Fruit fly (Drosophila melanogaster) whole organism, embryonic: Measurements from ENCODE around the gene Gnf1.
A peak's percentile ranks its signal among the peaks of the same experiment; 100 is the strongest.

Experiments
- CG32532 ChIP-seq: fragments of 200-800 bp; sonication (Bioruptor generic); IDR thresholded peaks from 2 replicates; pipeline ENCODE4 v1.3.6; 2022; ENCODE audit warnings: missing biosample characterization, missing genetic modification characterization
- CG8478 ChIP-seq: fragments of >200 bp; optimal IDR thresholded peaks from 2 replicates; lab custom pipeline; 2018
- CG9727 ChIP-seq: fragments of 200-800 bp; sonication (Bioruptor generic); optimal IDR thresholded peaks from 3 replicates; lab custom pipeline; 2017; ENCODE audit warnings: missing biosample characterization, mild to moderate bottlenecking, missing genetic modification characterization
- Hmx ChIP-seq: fragments of 200-800 bp; sonication (Bioruptor generic); optimal IDR thresholded peaks from 2 replicates; lab custom pipeline; 2016; ENCODE audit warnings: missing biosample characterization, missing genetic modification characterization
- bab2 ChIP-seq: fragments of 200-800 bp; sonication (Bioruptor generic); optimal IDR thresholded peaks from 2 replicates; lab custom pipeline; 2016; ENCODE audit warnings: missing biosample characterization, missing genetic modification characterization
- ems ChIP-seq: fragments of 200-800 bp; sonication (Bioruptor generic); optimal IDR thresholded peaks from 3 replicates; lab custom pipeline; 2016; ENCODE audit warnings: missing biosample characterization, missing genetic modification characterization
- fd3F ChIP-seq: fragments of 200-800 bp; sonication (Bioruptor generic); optimal IDR thresholded peaks from 2 replicates; lab custom pipeline; 2018; ENCODE audit warnings: missing biosample characterization, mild to moderate bottlenecking, missing genetic modification characterization, moderate library complexity
- nerfin-1 ChIP-seq: fragments of 200-800 bp; sonication (Bioruptor generic); optimal IDR thresholded peaks from 3 replicates; lab custom pipeline; 2019; ENCODE audit warnings: missing biosample characterization, mild to moderate bottlenecking, missing genetic modification characterization, moderate library complexity

- TF ChIP-seq CG32532 (no peak), bab2 (GFP tag; lab: Kevin White, UChicago) (no peak), fd3F (GFP tag; lab: Kevin White, UChicago) (no peak), ems (GFP tag; lab: Kevin White, UChicago) (no peak), nerfin-1 (tag; lab: Kevin White, UChicago) (peak; percentile 94), Hmx (GFP tag; lab: Kevin White, UChicago) (peak; percentile 6), CG9727 (no peak), CG8478 (lab: Kevin White, UChicago) (no peak)
Observed at dm6 chr3R:4905764-4906626, at the start of gene Gnf1.
